Worm (Caenorhabditis elegans) whole organism, midembryonic: ENCODE data around the gene srbc-29.

ENCODE experiments used
- T22C8.4 ChIP-seq: fragments of 200-800 bp; sonication (Bioruptor generic); IDR thresholded peaks from 2 replicates; pipeline ENCODE4 v1.3.6; 2022; ENCODE audit warnings: missing genetic modification characterization, missing compliant biosample characterization
- cog-1 ChIP-seq: sonication (generic microtip); optimal IDR thresholded peaks from 2 replicates; lab custom pipeline; 2016; ENCODE audit warnings: missing genetic modification characterization, missing compliant biosample characterization
- flt-1 ChIP-seq: fragments of 200-800 bp; sonication (Bioruptor generic); IDR thresholded peaks from 2 replicates; pipeline ENCODE4 v1.3.6; 2022; ENCODE audit warnings: missing genetic modification characterization, missing compliant biosample characterization
- klf-2 ChIP-seq: fragments of 200-800 bp; sonication (Bioruptor generic); conservative IDR thresholded peaks from 2 replicates; pipeline ENCODE4 v1.3.6; 2022; ENCODE audit warnings: missing genetic modification reagents, missing genetic modification characterization, missing compliant biosample characterization
- ref-1 ChIP-seq: fragments of 200-800 bp; sonication (Bioruptor generic); conservative IDR thresholded peaks from 2 replicates; pipeline ENCODE4 v1.3.6; 2022; ENCODE audit warnings: missing genetic modification reagents, missing genetic modification characterization, missing compliant biosample characterization
- tab-1 ChIP-seq: fragments of 200-800 bp; sonication (Bioruptor generic); IDR thresholded peaks from 2 replicates; pipeline ENCODE4 v1.3.6; 2022; ENCODE audit warnings: missing genetic modification characterization, missing compliant biosample characterization
- ztf-23 ChIP-seq: fragments of 200-800 bp; sonication (Bioruptor generic); IDR thresholded peaks from 2 replicates; pipeline ENCODE4 v1.3.6; 2022; ENCODE audit warnings: missing genetic modification reagents, missing genetic modification characterization, missing compliant biosample characterization
- ztf-29 ChIP-seq: fragments of 200-800 bp; sonication (Bioruptor generic); IDR thresholded peaks from 2 replicates; pipeline ENCODE4 v1.3.6; 2022; ENCODE audit warnings: missing genetic modification reagents, missing genetic modification characterization, missing compliant biosample characterization

DNA sequence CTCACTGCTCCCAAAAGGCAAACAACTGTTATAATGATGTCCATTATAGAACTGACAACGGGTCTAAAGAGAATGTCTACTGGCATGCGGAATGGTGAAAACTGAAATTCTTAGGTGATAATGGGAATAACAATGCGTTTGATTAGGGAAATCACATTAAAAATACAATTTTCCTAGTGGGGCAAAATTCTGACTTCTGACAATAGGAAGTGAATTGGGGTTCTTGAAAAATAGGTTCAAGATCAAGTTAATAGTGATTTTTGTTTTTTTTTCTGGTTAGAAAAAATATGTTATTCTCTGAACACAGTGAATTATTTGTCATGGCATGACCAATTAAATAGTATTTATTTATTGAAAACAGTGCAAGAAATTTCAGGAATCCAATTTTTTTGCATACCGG, 16.2 kb upstream of the srbc-29 start, which contains the start of gene srbc-32:
- TF ChIP-seq flt-1 (GFP tag; lab: Robert Waterston, UW) (no peak), cog-1 (tag; lab: Kevin White, UChicago) (no peak), T22C8.4 (GFP tag; lab: Robert Waterston, UW) (no peak), ztf-23 (GFP tag; lab: Robert Waterston, UW) (no peak), ref-1 (GFP tag; lab: Robert Waterston, UW) (no peak), klf-2 (GFP tag; lab: Robert Waterston, UW) (no peak), ztf-29 (GFP tag; lab: Robert Waterston, UW) (no peak), tab-1 (GFP tag; lab: Robert Waterston, UW) (no peak)
